Worm (Caenorhabditis elegans) whole organism, young adult: ENCODE data around the gene kel-3.

Experiments used
- F10E7.11 ChIP-seq: sonication (generic microtip); optimal IDR thresholded peaks from 2 replicates; lab custom pipeline; 2017; ENCODE audit warnings: mild to moderate bottlenecking, missing genetic modification characterization, moderate library complexity, missing compliant biosample characterization
- F23B12.7 ChIP-seq: sonication (generic microtip); optimal IDR thresholded peaks from 2 replicates; lab custom pipeline; 2017; ENCODE audit warnings: missing genetic modification characterization, mild to moderate bottlenecking, missing compliant biosample characterization, antibody characterized with exemption, moderate library complexity; ENCODE audit not compliant: insufficient read depth
- T07F8.4 ChIP-seq: sonication (generic microtip); optimal IDR thresholded peaks from 2 replicates; lab custom pipeline; 2016; ENCODE audit warnings: mild to moderate bottlenecking, missing genetic modification characterization, moderate library complexity, missing compliant biosample characterization
- Y56A3A.18 ChIP-seq: fragments of 200-800 bp; sonication (Bioruptor generic); IDR thresholded peaks from 2 replicates; pipeline ENCODE4 v1.3.6; 2022; ENCODE audit warnings: missing genetic modification reagents, missing genetic modification characterization, missing compliant biosample characterization
- Y95B8A.8 ChIP-seq: fragments of 200-800 bp; sonication (Bioruptor generic); IDR thresholded peaks from 2 replicates; pipeline ENCODE4 v1.3.6; 2022; ENCODE audit warnings: missing genetic modification reagents, missing genetic modification characterization, missing compliant biosample characterization
- akir-1 ChIP-seq: fragments of 200-800 bp; sonication (Bioruptor generic); optimal IDR thresholded peaks from 2 replicates; lab custom pipeline; 2018; ENCODE audit warnings: mild to moderate bottlenecking, missing genetic modification characterization, moderate library complexity, missing compliant biosample characterization
- athp-1 ChIP-seq: sonication (generic microtip); optimal IDR thresholded peaks from 2 replicates; lab custom pipeline; 2017; ENCODE audit warnings: mild to moderate bottlenecking, missing genetic modification characterization, missing compliant biosample characterization
- attf-5 ChIP-seq: fragments of 200-800 bp; sonication (Bioruptor generic); optimal IDR thresholded peaks from 2 replicates; lab custom pipeline; 2018; ENCODE audit warnings: mild to moderate bottlenecking, missing genetic modification characterization, missing compliant biosample characterization
- attf-6 ChIP-seq: fragments of 200-800 bp; sonication (Bioruptor generic); IDR thresholded peaks from 2 replicates; pipeline ENCODE4 v1.3.6; 2022; ENCODE audit warnings: missing genetic modification reagents, missing genetic modification characterization, missing compliant biosample characterization
- ceh-100 ChIP-seq: fragments of 200-800 bp; sonication (Bioruptor generic); IDR thresholded peaks from 2 replicates; pipeline ENCODE4 v1.3.6; 2022; ENCODE audit warnings: missing genetic modification reagents, missing genetic modification characterization, missing compliant biosample characterization
- ceh-40 ChIP-seq: fragments of 200-800 bp; sonication (Bioruptor generic); IDR thresholded peaks from 2 replicates; pipeline ENCODE4 v1.3.6; 2022; ENCODE audit warnings: missing genetic modification characterization, missing compliant biosample characterization
- chd-7 ChIP-seq: sonication (generic microtip); optimal IDR thresholded peaks from 2 replicates; lab custom pipeline; 2016; ENCODE audit warnings: mild to moderate bottlenecking, missing genetic modification characterization, moderate library complexity, missing compliant biosample characterization
- dox-1 ChIP-seq: fragments of 200-800 bp; sonication (Bioruptor generic); IDR thresholded peaks from 2 replicates; pipeline ENCODE4 v1.3.6; 2022; ENCODE audit warnings: missing genetic modification reagents, missing genetic modification characterization, missing compliant biosample characterization
- dpl-1 ChIP-seq: fragments of 150-350 bp; optimal IDR thresholded peaks from 2 replicates; lab custom pipeline; 2014; ENCODE audit warnings: missing biosample characterization, missing genetic modification reagents, missing genetic modification characterization
- him-1 ChIP-seq: sonication (generic microtip); optimal IDR thresholded peaks from 2 replicates; lab custom pipeline; 2016; ENCODE audit warnings: missing genotype, missing genetic modification reagents, missing genetic modification characterization, missing compliant biosample characterization
- hlh-12 ChIP-seq: sonication (generic microtip); optimal IDR thresholded peaks from 2 replicates; lab custom pipeline; 2016; ENCODE audit warnings: missing genetic modification characterization, missing compliant biosample characterization
- hsf-1 ChIP-seq: fragments of 200-800 bp; sonication (Bioruptor generic); IDR thresholded peaks from 2 replicates; pipeline ENCODE4 v1.3.6; 2022; ENCODE audit warnings: missing genetic modification reagents, missing genetic modification characterization, missing compliant biosample characterization
- let-607 ChIP-seq, 2 experiments: fragments of 200-800 bp in 1 of 2; sonication (Bioruptor generic) in 1 of 2; sonication (generic microtip) in 1 of 2; optimal IDR thresholded peaks; 2 replicates each; lab custom pipeline; 2016 to 2018; ENCODE audit warnings: mild to moderate bottlenecking in 2 of 2, missing compliant biosample characterization in 2 of 2, missing genetic modification characterization in 2 of 2, moderate library complexity in 2 of 2, missing genotype in 1 of 2
- lir-1 ChIP-seq: fragments of 200-800 bp; sonication (Bioruptor generic); conservative IDR thresholded peaks from 2 replicates; pipeline ENCODE4 v1.3.6; 2022; ENCODE audit warnings: missing genetic modification reagents, missing genetic modification characterization, missing compliant biosample characterization
- lsl-1 ChIP-seq: fragments of 200-800 bp; sonication (Bioruptor generic); optimal IDR thresholded peaks from 2 replicates; lab custom pipeline; 2018; ENCODE audit warnings: mild to moderate bottlenecking, missing genetic modification characterization, moderate library complexity, missing compliant biosample characterization
- pbrm-1 ChIP-seq: fragments of 200-800 bp; sonication (Bioruptor generic); IDR thresholded peaks from 2 replicates; pipeline ENCODE4 v1.3.6; 2022; ENCODE audit warnings: missing genetic modification reagents, missing genetic modification characterization, missing compliant biosample characterization
- rpc-1 ChIP-seq, 2 experiments: fragments of 150-350 bp in 1 of 2; sonication (generic microtip) in 1 of 2; optimal IDR thresholded peaks; 2 replicates each; lab custom pipeline; 2014 to 2018; ENCODE audit warnings: missing biosample characterization in 1 of 2, missing genetic modification characterization in 1 of 2, missing genetic modification reagents in 1 of 2, missing genotype in 1 of 2
- sea-2 ChIP-seq: fragments of 200-800 bp; sonication (Bioruptor generic); IDR thresholded peaks from 2 replicates; pipeline ENCODE4 v1.3.6; 2022; ENCODE audit warnings: missing genetic modification characterization, missing compliant biosample characterization
- somi-1 ChIP-seq: fragments of 200-800 bp; sonication (Bioruptor generic); optimal IDR thresholded peaks from 2 replicates; lab custom pipeline; 2018; ENCODE audit warnings: mild to moderate bottlenecking, missing genetic modification characterization, missing compliant biosample characterization
- sptf-2 ChIP-seq: fragments of 200-800 bp; sonication (Bioruptor generic); optimal IDR thresholded peaks from 2 replicates; lab custom pipeline; 2018; ENCODE audit warnings: mild to moderate bottlenecking, missing genetic modification characterization, missing compliant biosample characterization
- tbx-9 ChIP-seq: sonication (generic microtip); optimal IDR thresholded peaks from 2 replicates; lab custom pipeline; 2016; ENCODE audit warnings: borderline replicate concordance, missing genetic modification characterization, inconsistent platforms, missing compliant biosample characterization
- unc-130 ChIP-seq: sonication (generic microtip); optimal IDR thresholded peaks from 2 replicates; lab custom pipeline; 2016; ENCODE audit warnings: missing genetic modification reagents, missing genetic modification characterization, missing compliant biosample characterization
- ztf-25 ChIP-seq: fragments of 200-800 bp; sonication (Bioruptor generic); IDR thresholded peaks from 2 replicates; pipeline ENCODE4 v1.3.6; 2022; ENCODE audit warnings: missing genetic modification reagents, missing genetic modification characterization, missing compliant biosample characterization
- ztf-26 ChIP-seq: sonication (generic microtip); optimal IDR thresholded peaks from 2 replicates; lab custom pipeline; 2017; ENCODE audit warnings: missing genetic modification characterization, missing compliant biosample characterization
- ztf-3 ChIP-seq: fragments of 200-800 bp; sonication (Bioruptor generic); optimal IDR thresholded peaks from 2 replicates; lab custom pipeline; 2018; ENCODE audit warnings: mild to moderate bottlenecking, missing genetic modification characterization, missing compliant biosample characterization

kel-3 gene

DNA sequence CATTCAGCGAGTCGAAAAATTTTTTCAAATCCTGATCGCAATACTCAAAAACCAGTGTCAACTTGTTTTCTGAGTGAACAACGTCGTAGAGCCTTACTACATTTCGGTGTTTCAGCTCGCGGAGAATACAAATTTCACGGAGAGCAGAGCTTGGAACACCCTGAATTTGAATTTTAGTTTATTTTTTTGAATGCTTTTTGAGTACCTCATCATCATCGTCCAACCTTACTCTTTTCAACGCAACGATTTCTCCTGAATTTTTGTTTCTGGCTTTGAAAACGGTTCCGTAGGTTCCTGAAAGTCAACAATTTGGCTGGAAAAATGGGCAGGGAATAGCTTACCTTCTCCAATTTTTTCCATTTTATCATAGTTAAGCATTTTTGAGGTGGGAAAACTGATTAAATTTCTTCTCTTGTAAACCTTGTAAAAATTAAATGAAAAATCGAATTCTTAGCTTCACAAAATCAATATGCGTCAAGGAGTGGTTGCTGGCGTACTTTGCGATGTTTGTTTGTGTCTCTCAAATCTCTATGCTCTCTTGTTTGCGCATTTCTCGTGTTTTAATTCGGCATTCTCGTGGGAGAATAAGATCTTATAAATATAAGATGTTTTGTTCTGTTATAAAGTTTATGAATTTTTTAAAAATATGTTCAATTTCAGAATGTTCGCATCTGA, 1.4 kb downstream of the kel-3 start, which contains the start of gene cdk-5 (continued):
- TF ChIP-seq hsf-1 (GFP tag; lab: Robert Waterston, UW) = peak; percentile 76
- 0 out of 2 replicates have a peak, but pooled peaks have one; percentile 31 for TF ChIP-seq dox-1 (GFP tag; lab: Robert Waterston, UW)
- peak; percentile 52; the same call in 1 of the 2 replicates for TF ChIP-seq Y56A3A.18 (GFP tag; lab: Robert Waterston, UW)

DNA sequence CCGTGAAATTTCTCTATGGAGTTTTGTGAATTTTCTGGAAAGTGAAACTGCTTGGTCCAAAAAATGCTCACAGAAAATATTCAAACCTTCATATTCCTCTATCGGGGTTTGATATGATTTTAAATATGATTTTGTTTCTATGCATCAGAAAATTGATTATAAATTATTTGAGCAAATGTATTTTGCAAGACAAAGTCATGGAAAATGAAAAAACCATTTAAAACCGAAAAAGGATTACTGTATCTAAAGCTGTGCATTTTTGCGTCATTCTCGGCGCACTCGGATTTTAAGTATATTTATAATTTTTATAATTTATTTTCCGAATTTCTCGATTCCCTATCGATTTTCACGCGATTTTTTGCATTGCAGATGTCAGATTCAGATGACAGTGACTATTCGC, 6.9 kb downstream of the kel-3 start, which contains the start of gene pssy-2:
TSS of gene pssy-2 (plus strand) at position 301 of the 400 bp plus-strand sequence.
- TF ChIP-seq lsl-1 (peak; percentile 14), dpl-1 (GFP tag; lab: Kevin White, UChicago) (no peak)

DNA sequence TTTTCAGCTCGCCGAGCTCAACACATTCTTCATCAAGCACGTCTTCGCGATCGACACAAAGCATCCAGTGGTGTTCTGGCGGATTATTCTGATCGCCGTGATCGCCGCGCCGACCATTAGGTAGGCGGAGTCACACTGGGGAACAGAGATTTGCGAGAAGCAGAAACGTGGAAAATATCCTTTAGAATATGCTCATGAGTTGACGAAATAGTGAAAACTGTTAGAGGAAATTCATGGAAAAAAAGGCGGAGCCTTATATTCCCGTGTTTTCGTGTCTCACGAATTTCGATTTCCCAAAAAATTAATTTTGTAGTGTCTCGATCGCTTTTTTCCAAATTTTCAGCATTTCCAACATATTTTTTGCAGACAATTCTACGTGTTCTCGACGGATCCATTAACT, 9.9 kb downstream of the kel-3 start:
- TF ChIP-seq Y56A3A.18 (GFP tag; lab: Robert Waterston, UW) = no peak
- no peak for TF ChIP-seq sptf-2 (GFP tag; lab: Kevin White, UChicago)
- no peak for TF ChIP-seq F10E7.11 (tag; lab: Kevin White, UChicago)
- no peak for TF ChIP-seq lir-1 (GFP tag; lab: Robert Waterston, UW)
- TF ChIP-seq T07F8.4 (tag; lab: Kevin White, UChicago) = no peak
- TF ChIP-seq somi-1 (GFP tag; lab: Kevin White, UChicago) = no peak

DNA sequence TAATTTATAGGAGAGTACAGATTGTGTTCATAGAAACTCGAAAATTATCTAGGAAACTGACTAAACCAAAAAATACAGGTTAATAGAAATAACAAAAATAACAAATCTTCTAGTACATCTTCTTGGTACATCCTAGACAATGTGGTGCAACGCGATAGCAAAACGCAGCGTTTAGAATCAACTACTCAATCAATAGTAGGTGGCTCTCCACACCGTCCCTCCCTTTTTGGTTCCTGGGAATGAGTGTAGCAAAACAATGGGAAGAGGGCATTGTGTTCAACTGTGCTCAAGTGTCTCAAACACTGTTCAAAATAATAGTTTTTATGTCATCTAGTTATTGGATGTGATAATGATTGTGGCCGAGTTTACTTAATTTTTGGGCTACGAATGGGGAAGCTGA, 12.1 kb downstream of the kel-3 start, which contains the start of gene T27E9.6:
TSS of gene T27E9.6 (minus strand) at position 101 of the 400 bp plus-strand sequence.
- TF ChIP-seq ztf-3 (GFP tag; lab: Kevin White, UChicago) = no peak
- no peak for TF ChIP-seq attf-6 (GFP tag; lab: Robert Waterston, UW)
- TF ChIP-seq tbx-9 = no peak
- no peak for TF ChIP-seq him-1 (tag; lab: Kevin White, UChicago)
- TF ChIP-seq athp-1 (tag; lab: Kevin White, UChicago) = no peak
- TF ChIP-seq ztf-26 (tag; lab: Kevin White, UChicago) = no peak
- TF ChIP-seq unc-130 (GFP tag; lab: Kevin White, UChicago) = no peak
- no peak for TF ChIP-seq hlh-12 (tag; lab: Kevin White, UChicago)
- no peak for TF ChIP-seq Y56A3A.18 (GFP tag; lab: Robert Waterston, UW)
- no peak for TF ChIP-seq F23B12.7
- TF ChIP-seq attf-5 (GFP tag; lab: Kevin White, UChicago) = no peak
- TF ChIP-seq chd-7 (tag; lab: Kevin White, UChicago) = no peak
- no peak for TF ChIP-seq let-607 (tag; optimal IDR thresholded peaks at IDR 0.05; lab: Kevin White, UChicago)

DNA sequence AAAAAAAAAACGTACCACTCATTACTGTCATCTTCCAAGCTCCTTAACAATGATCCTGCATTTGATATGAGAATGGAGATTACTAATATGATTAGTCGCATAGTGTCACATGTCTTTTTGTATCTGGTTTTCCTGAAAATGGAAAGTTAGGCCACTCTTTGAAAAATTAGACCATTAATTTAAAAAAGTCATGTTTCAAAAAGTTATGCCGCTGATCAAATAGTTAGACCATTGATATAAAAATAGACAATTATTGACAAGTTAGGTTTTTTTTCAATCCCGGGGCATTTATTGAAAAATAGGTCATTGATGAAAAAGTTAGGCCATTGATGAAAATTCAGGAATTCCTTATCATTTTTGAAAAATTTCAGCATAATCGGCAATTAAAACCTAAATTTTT, 19.4 kb downstream of the kel-3 start, which contains the start of gene acc-4:
TSS of gene acc-4 (minus strand) at position 101 of the 400 bp plus-strand sequence.
- TF ChIP-seq ztf-25 (GFP tag; lab: Robert Waterston, UW) (no peak), rpc-1 (optimal IDR thresholded peaks at IDR 0.05; lab: Kevin White, UChicago) (no peak), rpc-1 (tag; optimal IDR thresholded peaks at IDR 0.05; lab: Kevin White, UChicago) (no peak), tbx-9 (no peak), akir-1 (GFP tag; lab: Kevin White, UChicago) (no peak), sea-2 (GFP tag; lab: Robert Waterston, UW) (no peak), pbrm-1 (GFP tag; lab: Robert Waterston, UW) (no peak), Y95B8A.8 (no peak), F10E7.11 (tag; lab: Kevin White, UChicago) (no peak), ceh-100 (GFP tag; lab: Robert Waterston, UW) (no peak), ceh-40 (no peak)
